Fruit fly (Drosophila melanogaster) whole organism, wandering third instar larva: ENCODE results near the gene bap.

Experiments used
- Abd-B ChIP-seq: fragments of >200 bp; optimal IDR thresholded peaks from 2 replicates; lab custom pipeline; 2017; ENCODE audit warnings: missing biosample characterization, missing genetic modification characterization
- CG32264 ChIP-seq: fragments of 200-800 bp; sonication (Bioruptor generic); optimal IDR thresholded peaks from 2 replicates; lab custom pipeline; 2016; ENCODE audit warnings: missing biosample characterization, missing genetic modification characterization
- CG9705 ChIP-seq: fragments of 200-800 bp; sonication (Bioruptor generic); optimal IDR thresholded peaks from 2 replicates; lab custom pipeline; 2018; ENCODE audit warnings: missing biosample characterization, mild to moderate bottlenecking, missing genetic modification characterization
- Dfd ChIP-seq: fragments of >200 bp; optimal IDR thresholded peaks from 2 replicates; lab custom pipeline; 2017; ENCODE audit warnings: missing biosample characterization, missing genetic modification characterization
- Dif ChIP-seq: fragments of 200-275, 200-300 bp; sonication (Bioruptor generic); optimal IDR thresholded peaks from 2 replicates; lab custom pipeline; 2018; ENCODE audit warnings: missing biosample characterization, missing genetic modification characterization; ENCODE audit not compliant: partially characterized antibody
- GATAd ChIP-seq: sonication (Bioruptor generic); optimal IDR thresholded peaks from 2 replicates; lab custom pipeline; 2016; ENCODE audit warnings: missing biosample characterization, missing genetic modification characterization
- HLH106 ChIP-seq: fragments of 200-800 bp; optimal IDR thresholded peaks from 3 replicates; lab custom pipeline; 2019; ENCODE audit warnings: missing biosample characterization, mild to moderate bottlenecking, missing genetic modification characterization, moderate library complexity
- Hr78 ChIP-seq: fragments of >200 bp; optimal IDR thresholded peaks from 2 replicates; lab custom pipeline; 2017; ENCODE audit warnings: missing biosample characterization, missing genetic modification characterization
- Hr83 ChIP-seq: fragments of 200-300 bp; sonication (Bioruptor generic); optimal IDR thresholded peaks from 2 replicates; lab custom pipeline; 2016; ENCODE audit warnings: missing biosample characterization, mild to moderate bottlenecking, missing genetic modification characterization, moderate library complexity; ENCODE audit not compliant: poor library complexity, severe bottlenecking
- Jra ChIP-seq: sonication (Bioruptor generic); optimal IDR thresholded peaks from 2 replicates; lab custom pipeline; 2016; ENCODE audit warnings: missing biosample characterization, missing genetic modification characterization
- Mio ChIP-seq: sonication (Bioruptor generic); optimal IDR thresholded peaks from 2 replicates; lab custom pipeline; 2016; ENCODE audit warnings: missing biosample characterization, missing genetic modification characterization
- Myc ChIP-seq: fragments of >200 bp; optimal IDR thresholded peaks from 2 replicates; lab custom pipeline; 2017
- OdsH ChIP-seq: fragments of 200-800 bp; sonication (Bioruptor generic); optimal IDR thresholded peaks from 2 replicates; lab custom pipeline; 2016; ENCODE audit warnings: missing biosample characterization, mild to moderate bottlenecking, missing genetic modification characterization
- Rel ChIP-seq, 2 experiments: fragments of 200-800 bp; sonication (Bioruptor generic) in 1 of 2; optimal IDR thresholded peaks; 2 replicates in 1 of 2; 3 replicates in 1 of 2; lab custom pipeline; 2016 to 2019; ENCODE audit warnings: mild to moderate bottlenecking in 2 of 2, missing biosample characterization in 2 of 2, missing genetic modification characterization in 2 of 2, moderate library complexity in 1 of 2
- Sp1 ChIP-seq: fragments of 200-800 bp; sonication (Bioruptor generic); optimal IDR thresholded peaks from 3 replicates; lab custom pipeline; 2019; ENCODE audit warnings: missing biosample characterization, mild to moderate bottlenecking, missing genetic modification characterization, moderate library complexity
- Vsx2 ChIP-seq: fragments of 200-300, 225-300 bp; sonication (Bioruptor generic); optimal IDR thresholded peaks from 2 replicates; lab custom pipeline; 2018; ENCODE audit warnings: missing biosample characterization, missing genetic modification characterization; ENCODE audit not compliant: partially characterized antibody
- brk ChIP-seq: fragments of 200-800 bp; sonication (Bioruptor generic); optimal IDR thresholded peaks from 2 replicates; lab custom pipeline; 2016; ENCODE audit warnings: missing biosample characterization, mild to moderate bottlenecking, missing genetic modification characterization
- dl ChIP-seq, 2 experiments: fragments of 175-275, 200-275 bp in 1 of 2; fragments of 200-275 bp in 1 of 2; sonication (Bioruptor generic); optimal IDR thresholded peaks; lab custom pipeline; 2018; ENCODE audit warnings: mild to moderate bottlenecking in 2 of 2, missing biosample characterization in 2 of 2, missing genetic modification characterization in 2 of 2, moderate library complexity in 2 of 2; ENCODE audit not compliant: partially characterized antibody in 2 of 2, insufficient read depth in 1 of 2
- dmrt93B ChIP-seq: fragments of 200-800 bp; sonication (Bioruptor generic); optimal IDR thresholded peaks from 2 replicates; lab custom pipeline; 2018; ENCODE audit warnings: missing biosample characterization, mild to moderate bottlenecking, missing genetic modification characterization
- dsf ChIP-seq: sonication (Bioruptor generic); optimal IDR thresholded peaks from 2 replicates; lab custom pipeline; 2016; ENCODE audit warnings: missing biosample characterization, missing genetic modification characterization, borderline replicate concordance
- ey ChIP-seq: fragments of 200-800 bp; sonication (Bioruptor generic); optimal IDR thresholded peaks from 2 replicates; lab custom pipeline; 2016; ENCODE audit warnings: missing biosample characterization, missing genetic modification characterization
- foxo ChIP-seq, 2 experiments: fragments of 200-800 bp; sonication (Bioruptor generic); optimal IDR thresholded peaks; 2 replicates in 1 of 2; 3 replicates in 1 of 2; lab custom pipeline; 2016 to 2017; ENCODE audit warnings: missing biosample characterization in 2 of 2, missing genetic modification characterization in 2 of 2
- fru ChIP-seq: fragments of 200-800 bp; sonication (Bioruptor generic); optimal IDR thresholded peaks from 3 replicates; lab custom pipeline; 2016; ENCODE audit warnings: missing biosample characterization, mild to moderate bottlenecking, missing genetic modification characterization
- h ChIP-seq: fragments of 200-800 bp; sonication (Bioruptor generic); optimal IDR thresholded peaks from 3 replicates; lab custom pipeline; 2016; ENCODE audit warnings: missing biosample characterization, mild to moderate bottlenecking, missing genetic modification characterization
- jim ChIP-seq: fragments of 175-275, 200-325 bp; sonication (Bioruptor generic); optimal IDR thresholded peaks from 2 replicates; lab custom pipeline; 2016; ENCODE audit warnings: missing biosample characterization, mild to moderate bottlenecking, missing genetic modification characterization
- lola ChIP-seq: fragments of >200 bp; optimal IDR thresholded peaks from 2 replicates; lab custom pipeline; 2017; ENCODE audit warnings: missing biosample characterization, missing genetic modification characterization
- psq ChIP-seq: fragments of 200-800 bp; sonication (Bioruptor generic); optimal IDR thresholded peaks from 3 replicates; lab custom pipeline; 2017; ENCODE audit warnings: missing biosample characterization, mild to moderate bottlenecking, missing genetic modification characterization, moderate library complexity
- rgr ChIP-seq: fragments of 200-800 bp; sonication (Bioruptor generic); optimal IDR thresholded peaks from 3 replicates; lab custom pipeline; 2016; ENCODE audit warnings: missing biosample characterization, mild to moderate bottlenecking, missing genetic modification characterization
- tai ChIP-seq: sonication (Bioruptor generic); optimal IDR thresholded peaks from 2 replicates; lab custom pipeline; 2016; ENCODE audit warnings: missing biosample characterization, missing genetic modification characterization
- usp ChIP-seq: fragments of >200 bp; optimal IDR thresholded peaks from 2 replicates; lab custom pipeline; 2017; ENCODE audit warnings: missing biosample characterization, missing genetic modification characterization

The bap gene

DNA sequence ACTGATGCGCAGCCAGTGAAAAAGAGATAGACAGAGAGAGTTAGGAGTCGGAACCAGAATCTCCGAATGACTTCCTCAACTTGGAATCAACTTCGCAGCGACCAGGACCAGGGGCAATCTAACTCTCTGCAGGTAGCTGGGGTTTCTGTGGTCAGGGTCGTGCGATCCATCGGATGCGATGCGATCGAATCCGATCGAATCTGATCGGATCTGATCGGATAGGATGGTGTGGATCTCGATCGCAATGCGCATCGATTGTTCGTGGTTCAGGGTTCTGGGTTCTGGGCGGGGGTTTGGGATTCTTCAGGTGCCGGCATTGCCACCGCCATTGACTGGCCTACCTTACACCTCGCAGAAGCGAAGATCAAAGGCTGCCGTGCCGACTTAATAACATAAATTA, 30.6 kb downstream of the bap start:
- no peak for TF ChIP-seq Myc (lab: Kevin White, UChicago)

DNA sequence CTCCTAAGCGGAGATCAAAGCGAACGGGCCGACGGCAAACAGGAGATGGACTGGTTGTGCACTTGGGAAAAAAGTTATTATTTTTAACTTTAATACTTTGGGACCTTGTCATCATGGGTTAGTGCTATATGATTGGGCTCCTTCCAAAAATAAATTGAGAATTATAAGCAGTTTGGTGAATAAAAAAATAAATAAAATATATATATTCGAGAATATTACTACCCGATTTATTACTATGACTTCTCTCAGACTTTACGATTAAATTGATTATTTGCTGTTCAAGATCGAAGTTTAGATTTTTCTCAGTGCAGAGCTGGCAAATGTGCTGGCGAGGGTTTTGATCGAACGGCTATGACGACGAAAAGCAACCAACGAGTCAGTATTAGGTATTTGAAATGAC, 31.3 kb downstream of the bap start:
- no peak for TF ChIP-seq Hr78 (GFP tag; lab: Kevin White, UChicago)
- no peak for TF ChIP-seq CG32264 (GFP tag; lab: Kevin White, UChicago)
- no peak for TF ChIP-seq dsf
- no peak for TF ChIP-seq Dfd (GFP tag; lab: Kevin White, UChicago)
- TF ChIP-seq dl (GFP tag; optimal IDR thresholded peaks at IDR 0.05; lab: Kevin White, UChicago; ENCODE audit: insufficient read depth in 1 of 2, partially characterized antibody in 2 of 2) = no peak
- no peak for TF ChIP-seq brk
- peak in 1 of 2 experiments; percentile 27 for TF ChIP-seq foxo (GFP tag; optimal IDR thresholded peaks at IDR 0.05; lab: Kevin White, UChicago)
- peak; percentile 24 for TF ChIP-seq Sp1 (GFP tag; lab: Kevin White, UChicago)
- TF ChIP-seq Jra (GFP tag; lab: Kevin White, UChicago) = no peak
- TF ChIP-seq h (GFP tag; lab: Kevin White, UChicago) = peak; percentile 16
- TF ChIP-seq usp (GFP tag; lab: Kevin White, UChicago) = no peak
- peak; percentile 18 for TF ChIP-seq fru
- no peak for TF ChIP-seq ey
- no peak for TF ChIP-seq Mio (GFP tag; lab: Kevin White, UChicago)
- no peak for TF ChIP-seq Myc (lab: Kevin White, UChicago)
- no peak for TF ChIP-seq CG9705 (GFP tag; lab: Kevin White, UChicago)
- peak; percentile 12 for TF ChIP-seq rgr
- TF ChIP-seq Abd-B (GFP tag; lab: Kevin White, UChicago) = no peak
- peak; percentile 45 for TF ChIP-seq HLH106

DNA sequence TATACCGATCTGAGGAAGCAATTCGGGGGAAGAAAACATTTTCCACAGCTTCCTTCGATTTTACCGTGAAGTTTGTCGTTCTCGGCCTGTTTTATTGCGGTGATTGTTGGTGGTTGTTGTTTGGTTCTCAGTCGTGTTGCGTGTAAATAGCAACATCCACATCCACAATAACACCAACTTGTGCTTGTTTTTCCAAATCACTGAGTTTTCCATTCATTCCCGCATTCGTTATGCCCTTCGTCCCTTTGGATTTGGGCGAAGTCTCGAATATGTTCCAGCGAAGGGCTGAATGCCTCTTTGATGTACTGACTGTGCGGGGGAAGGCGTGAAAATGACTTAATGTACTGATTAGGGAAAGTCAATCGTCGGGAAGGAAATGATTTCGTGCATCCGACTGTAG, 38.1 kb downstream of the bap start:
- no peak for TF ChIP-seq Rel (GFP tag; optimal IDR thresholded peaks at IDR 0.05; lab: Kevin White, UChicago)
- no peak for TF ChIP-seq Rel (tag; optimal IDR thresholded peaks at IDR 0.05; lab: Kevin White, UChicago)
- no peak for TF ChIP-seq Hr78 (GFP tag; lab: Kevin White, UChicago)
- no peak for TF ChIP-seq psq (GFP tag; lab: Kevin White, UChicago)
- no peak for TF ChIP-seq Mio (GFP tag; lab: Kevin White, UChicago)
- no peak for TF ChIP-seq jim (GFP tag; lab: Kevin White, UChicago)
- no peak for TF ChIP-seq Jra (GFP tag; lab: Kevin White, UChicago)
- TF ChIP-seq rgr = no peak
- TF ChIP-seq Abd-B (GFP tag; lab: Kevin White, UChicago) = no peak
- TF ChIP-seq foxo (GFP tag; optimal IDR thresholded peaks at IDR 0.05; lab: Kevin White, UChicago) = no peak
- no peak for TF ChIP-seq tai (GFP tag; lab: Kevin White, UChicago)
- TF ChIP-seq Vsx2 (GFP tag; lab: Kevin White, UChicago) = no peak
- TF ChIP-seq brk = no peak
- TF ChIP-seq CG32264 (GFP tag; lab: Kevin White, UChicago) = no peak
- no peak for TF ChIP-seq ey
- TF ChIP-seq OdsH = no peak
- TF ChIP-seq, all 38 proteins: peak for 0

DNA sequence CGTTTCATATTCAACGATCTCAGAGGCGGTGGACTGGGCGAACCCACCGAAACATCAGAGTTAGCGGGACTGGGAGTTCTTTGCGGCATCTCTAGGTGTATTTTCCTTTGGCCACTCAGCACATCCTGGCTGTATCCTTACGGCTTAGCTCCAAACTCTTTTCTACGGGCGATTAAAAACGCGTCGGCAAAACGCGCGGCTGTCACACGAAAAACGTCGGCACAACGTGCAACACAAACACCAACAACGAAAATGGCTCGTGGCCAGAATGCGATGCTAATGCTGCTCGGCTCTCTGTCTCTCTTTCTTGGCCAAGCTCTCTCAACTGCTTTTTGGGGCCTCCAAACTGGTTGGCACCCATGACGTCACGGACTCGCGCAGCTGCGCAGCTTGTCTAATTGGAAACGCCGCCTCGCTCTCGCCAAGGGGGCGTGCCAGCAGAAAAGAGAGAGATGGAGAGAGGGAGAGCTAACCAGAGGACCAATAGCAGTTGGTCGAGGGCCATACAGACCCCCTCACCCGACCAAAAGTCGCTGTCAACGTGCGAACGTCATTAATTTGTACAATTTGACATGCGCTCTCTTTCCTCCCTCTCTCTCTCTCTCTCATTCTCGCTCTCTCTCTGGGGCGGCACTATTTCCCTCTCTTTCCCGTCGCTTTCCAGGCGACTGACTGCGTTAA, 45.3 kb downstream of the bap start, which contains the start of gene lbl:
TSS of gene lbl (minus strand) at position 255 of the 681 bp plus-strand sequence.
- TF ChIP-seq CG9705 (GFP tag; lab: Kevin White, UChicago) (no peak), lola (no peak), Mio (GFP tag; lab: Kevin White, UChicago) (no peak), fru (no peak), dl (GFP tag; optimal IDR thresholded peaks at IDR 0.05; lab: Kevin White, UChicago; ENCODE audit: insufficient read depth in 1 of 2, partially characterized antibody in 2 of 2) (peak in 1 of 2 experiments; percentile 55), Myc (lab: Kevin White, UChicago) (no peak), HLH106 (no peak), dmrt93B (GFP tag; lab: Kevin White, UChicago) (no peak), usp (GFP tag; lab: Kevin White, UChicago) (no peak), GATAd (GFP tag; lab: Kevin White, UChicago) (no peak), jim (GFP tag; lab: Kevin White, UChicago) (no peak), Vsx2 (GFP tag; lab: Kevin White, UChicago) (peak; percentile 73), Sp1 (GFP tag; lab: Kevin White, UChicago) (no peak), Hr83 (GFP tag; lab: Kevin White, UChicago) (no peak), Dif (GFP tag; lab: Kevin White, UChicago) (peak; percentile 73)
